Fruit fly (Drosophila melanogaster): ENCODE results near the gene plh.
A peak's percentile ranks its signal among the peaks of the same experiment; 100 is the strongest.

plh gene

DNA sequence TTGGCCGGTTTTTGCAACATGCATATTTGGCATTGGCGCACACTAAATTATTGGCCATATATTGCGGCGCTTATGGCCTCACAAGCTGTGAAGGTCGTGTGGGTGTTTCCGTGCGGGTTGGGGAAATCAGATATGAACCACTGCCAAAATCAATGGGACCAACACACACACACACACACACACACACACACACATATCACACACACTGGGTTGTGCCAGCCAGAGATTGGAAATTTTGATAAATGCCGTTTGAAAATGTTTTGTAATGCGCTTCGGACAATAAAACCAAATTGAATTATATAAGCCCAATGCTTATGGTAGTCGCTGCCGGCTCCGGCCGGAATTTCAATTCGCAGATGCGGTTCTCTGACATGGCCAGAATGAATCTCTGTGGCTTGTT is 8.6 kb upstream of the plh start:
- TF ChIP-seq CG34422 (GFP tag; IDR thresholded peaks at IDR 0.05) (no peak), Aef1 (GFP tag; IDR thresholded peaks at IDR 0.05) (no peak), CG13894 (tag; optimal IDR thresholded peaks at IDR 0.05) (no peak), CG9817 (tag; optimal IDR thresholded peaks at IDR 0.05) (no peak), trh (GFP tag; optimal IDR thresholded peaks at IDR 0.05) (no peak), BtbVII (GFP tag; optimal IDR thresholded peaks at IDR 0.05) (no peak), wor (GFP tag; IDR thresholded peaks at IDR 0.05) (no peak), ash1 (GFP tag; optimal IDR thresholded peaks at IDR 0.05) (no peak), HLHmδ (GFP tag; optimal IDR thresholded peaks at IDR 0.05) (no peak), CG2199 (GFP tag; IDR thresholded peaks at IDR 0.05) (0 out of 3 replicates have a peak, but pooled peaks have one; percentile 42), pb (GFP tag; optimal IDR thresholded peaks at IDR 0.05) (no peak), bbx (GFP tag; IDR thresholded peaks at IDR 0.05; ENCODE audit: partially characterized antibody) (no peak), CG18262 (tag; optimal IDR thresholded peaks at IDR 0.05) (no peak), Dfd (GFP tag; optimal IDR thresholded peaks at IDR 0.05) (peak in 1 of 2 experiments; percentile 85), CG6813 (GFP tag; optimal IDR thresholded peaks at IDR 0.05) (no peak), yki (optimal IDR thresholded peaks at IDR 0.05) (no peak), eyg (GFP tag; optimal IDR thresholded peaks at IDR 0.05) (no peak), h (optimal IDR thresholded peaks at IDR 0.05) (no peak), ATbp (GFP tag; optimal IDR thresholded peaks at IDR 0.05) (no peak), zfh1 (GFP tag; IDR thresholded peaks at IDR 0.05) (no peak), CG10209 (GFP tag; optimal IDR thresholded peaks at IDR 0.05) (no peak), peb (GFP tag; IDR thresholded peaks at IDR 0.05) (no peak), CG7839 (tag; optimal IDR thresholded peaks at IDR 0.05) (no peak), CG5953 (GFP tag; IDR thresholded peaks at IDR 0.05) (no peak), Dip2 (GFP tag; IDR thresholded peaks at IDR 0.05) (no peak), CG6654 (GFP tag; optimal IDR thresholded peaks at IDR 0.05) (no peak), Med (GFP tag) (peak; percentile 35), Pdp1 (GFP tag; optimal IDR thresholded peaks at IDR 0.05) (peak in 1 of 2 experiments; percentile 83), dmrt11E (tag; optimal IDR thresholded peaks at IDR 0.05) (no peak), klu (GFP tag; IDR thresholded peaks at IDR 0.05) (no peak)

DNA sequence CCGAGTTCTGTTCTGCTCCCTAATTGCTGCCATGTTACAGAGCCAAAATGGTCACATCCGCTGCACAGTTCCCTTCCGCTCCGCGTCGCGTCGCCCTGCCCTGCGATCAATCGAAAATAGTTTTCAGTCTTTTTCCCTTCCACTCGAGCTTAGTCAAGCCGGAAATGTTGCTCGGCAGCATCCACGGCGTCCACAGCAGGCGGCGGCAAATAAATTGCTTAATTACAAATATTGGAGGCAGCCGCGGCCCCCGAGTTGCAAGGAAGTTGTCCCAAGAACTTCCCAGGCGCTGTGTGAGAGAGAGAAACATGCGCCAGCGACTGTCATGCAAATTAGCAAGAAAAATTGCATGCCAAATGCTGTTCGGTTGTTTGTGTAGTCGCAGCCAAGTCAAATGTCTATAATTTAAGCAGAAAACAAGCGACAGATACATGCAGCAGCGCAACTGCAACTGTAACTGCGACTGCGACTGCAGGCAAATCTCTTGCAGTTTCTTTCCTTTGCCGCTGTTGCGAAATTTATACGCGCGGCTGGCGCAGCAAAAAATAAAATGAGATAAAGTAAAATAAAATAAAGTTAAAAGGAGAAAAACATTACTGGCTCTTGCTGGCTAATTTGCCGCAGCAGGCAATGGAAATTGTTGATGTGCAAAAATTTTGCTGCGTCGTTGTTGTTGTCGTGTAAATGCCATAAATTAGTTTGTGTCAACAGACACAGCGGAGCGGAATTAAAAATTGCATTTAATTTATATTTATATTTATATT is 7.9 kb upstream of the plh start:
- TF ChIP-seq phol (tag; optimal IDR thresholded peaks at IDR 0.05) (peak; percentile 3), CG1602 (GFP tag; optimal IDR thresholded peaks at IDR 0.05) (no peak), hth (optimal IDR thresholded peaks at IDR 0.05) (no peak), MBD-R2 (GFP tag; IDR thresholded peaks at IDR 0.05) (no peak), salm (tag; optimal IDR thresholded peaks at IDR 0.05) (no peak), CG4707 (GFP tag; optimal IDR thresholded peaks at IDR 0.05) (no peak), Hr3 (GFP tag; optimal IDR thresholded peaks at IDR 0.05) (no peak), tgo (GFP tag; IDR thresholded peaks at IDR 0.05) (no peak), Ets65A (GFP tag) (peak; percentile 90), zen2 (GFP tag; IDR thresholded peaks at IDR 0.05; ENCODE audit: partially characterized antibody) (no peak), Oli (tag; optimal IDR thresholded peaks at IDR 0.05) (no peak), lov (optimal IDR thresholded peaks at IDR 0.05) (no peak), lov (GFP tag; IDR thresholded peaks at IDR 0.05) (0 out of 3 replicates have a peak, but pooled peaks have one; percentile 55), CG6175 (GFP tag; IDR thresholded peaks at IDR 0.05) (0 out of 3 replicates have a peak, but pooled peaks have one; percentile 12), CG3847 (GFP tag; IDR thresholded peaks at IDR 0.05) (no peak), amos (GFP tag; IDR thresholded peaks at IDR 0.05; ENCODE audit: partially characterized antibody) (no peak), CG13624 (GFP tag; optimal IDR thresholded peaks at IDR 0.05) (no peak), CG4328 (GFP tag; optimal IDR thresholded peaks at IDR 0.05) (no peak), CG10431 (GFP tag; optimal IDR thresholded peaks at IDR 0.05) (no peak), D (optimal IDR thresholded peaks at IDR 0.05) (no peak), D (GFP tag; optimal IDR thresholded peaks at IDR 0.05) (no peak), zfh2 (GFP tag; optimal IDR thresholded peaks at IDR 0.05) (no peak), Drgx (GFP tag; IDR thresholded peaks at IDR 0.05) (peak; percentile 21; the same call in 1 of the 2 replicates)
